Worm (Caenorhabditis elegans) whole organism, mixed stage, embryonic: ENCODE measurements around the gene hhat-2.
A peak's percentile ranks its signal among the peaks of the same experiment; 100 is the strongest.

Experiments
- blmp-1 ChIP-seq: fragments of 150-350 bp; optimal IDR thresholded peaks from 2 replicates; lab custom pipeline; 2014; ENCODE audit warnings: missing biosample characterization, missing genetic modification characterization
- ceh-39 ChIP-seq: fragments of 150-350 bp; optimal IDR thresholded peaks from 2 replicates; lab custom pipeline; 2014; ENCODE audit warnings: missing biosample characterization, missing genetic modification characterization
- ceh-43 ChIP-seq: fragments of 200-800 bp; sonication (Bioruptor generic); optimal IDR thresholded peaks from 2 replicates; lab custom pipeline; 2018; ENCODE audit warnings: mild to moderate bottlenecking, missing genetic modification characterization, moderate library complexity, missing compliant biosample characterization
- ces-1 ChIP-seq: fragments of 150-350 bp; optimal IDR thresholded peaks from 2 replicates; lab custom pipeline; 2014; ENCODE audit warnings: missing biosample characterization, missing genetic modification reagents, missing genetic modification characterization
- drap-1 ChIP-seq: fragments of 200-800 bp; sonication (Bioruptor generic); optimal IDR thresholded peaks from 3 replicates; lab custom pipeline; 2018; ENCODE audit warnings: mild to moderate bottlenecking, missing genetic modification characterization, missing compliant biosample characterization
- elt-1 ChIP-seq: sonication (generic microtip); optimal IDR thresholded peaks from 2 replicates; lab custom pipeline; 2017; ENCODE audit warnings: missing genetic modification characterization, mild to moderate bottlenecking, missing compliant biosample characterization, antibody characterized with exemption, moderate library complexity, borderline replicate concordance; ENCODE audit not compliant: insufficient read depth
- elt-3 ChIP-seq: fragments of 150-350 bp; optimal IDR thresholded peaks from 2 replicates; lab custom pipeline; 2014; ENCODE audit warnings: missing biosample characterization, missing genetic modification characterization
- flh-1 ChIP-seq: fragments of 200-800 bp; sonication (Bioruptor generic); optimal IDR thresholded peaks from 2 replicates; lab custom pipeline; 2018; ENCODE audit warnings: mild to moderate bottlenecking, missing genetic modification characterization, moderate library complexity, missing compliant biosample characterization
- ham-2 ChIP-seq: fragments of 200-800 bp; sonication (Bioruptor generic); optimal IDR thresholded peaks from 2 replicates; lab custom pipeline; 2018; ENCODE audit warnings: mild to moderate bottlenecking, missing genetic modification characterization, missing compliant biosample characterization
- hlh-1 ChIP-seq: fragments of 150-350 bp; optimal IDR thresholded peaks from 2 replicates; lab custom pipeline; 2014; ENCODE audit warnings: missing biosample characterization, missing genetic modification reagents, missing genetic modification characterization
- mep-1 ChIP-seq: fragments of 150-350 bp; optimal IDR thresholded peaks from 2 replicates; lab custom pipeline; 2017; ENCODE audit warnings: missing biosample characterization, missing genetic modification reagents, missing genetic modification characterization, inconsistent platforms
- nhr-12 ChIP-seq: fragments of 150-350 bp; optimal IDR thresholded peaks from 2 replicates; lab custom pipeline; 2014; ENCODE audit warnings: missing biosample characterization, missing genetic modification characterization
- nhr-2 ChIP-seq: fragments of 150-350 bp; optimal IDR thresholded peaks from 2 replicates; lab custom pipeline; 2014; ENCODE audit warnings: missing biosample characterization, missing genetic modification characterization
- nhr-237 ChIP-seq: fragments of 150-350 bp; optimal IDR thresholded peaks from 2 replicates; lab custom pipeline; 2014; ENCODE audit warnings: missing biosample characterization, missing genetic modification characterization
- nhr-28 ChIP-seq: fragments of 150-350 bp; optimal IDR thresholded peaks from 2 replicates; lab custom pipeline; 2014; ENCODE audit warnings: missing biosample characterization, missing genetic modification characterization
- nhr-76 ChIP-seq: sonication (generic microtip); optimal IDR thresholded peaks from 2 replicates; lab custom pipeline; 2017; ENCODE audit warnings: missing biosample characterization, missing genetic modification characterization
- pha-4 ChIP-seq: fragments of 150-350 bp; optimal IDR thresholded peaks from 2 replicates; lab custom pipeline; 2018; ENCODE audit warnings: missing biosample characterization, missing genetic modification reagents, missing genetic modification characterization
- sem-2 ChIP-seq: fragments of 200-800 bp; sonication (Bioruptor generic); optimal IDR thresholded peaks from 2 replicates; lab custom pipeline; 2018; ENCODE audit warnings: mild to moderate bottlenecking, missing genetic modification characterization, missing compliant biosample characterization
- sptf-1 ChIP-seq: sonication (generic microtip); optimal IDR thresholded peaks from 2 replicates; lab custom pipeline; 2017; ENCODE audit warnings: mild to moderate bottlenecking, missing genetic modification characterization, moderate library complexity, missing compliant biosample characterization
- tbx-8 ChIP-seq: fragments of 200-800 bp; sonication (Bioruptor generic); optimal IDR thresholded peaks from 2 replicates; lab custom pipeline; 2018; ENCODE audit warnings: mild to moderate bottlenecking, missing genetic modification characterization, moderate library complexity, missing compliant biosample characterization
- unc-120 ChIP-seq: sonication (generic microtip); optimal IDR thresholded peaks from 2 replicates; lab custom pipeline; 2017; ENCODE audit warnings: missing genetic modification characterization, missing compliant biosample characterization; ENCODE audit not compliant: poor library complexity, severe bottlenecking
- unc-62 ChIP-seq: fragments of 150-350 bp; optimal IDR thresholded peaks from 2 replicates; lab custom pipeline; 2014; ENCODE audit warnings: missing biosample characterization, missing genetic modification reagents, missing genetic modification characterization
- zip-8 ChIP-seq: fragments of 150-350 bp; optimal IDR thresholded peaks from 2 replicates; lab custom pipeline; 2014; ENCODE audit warnings: missing biosample characterization, missing genetic modification characterization
- ztf-11 ChIP-seq: fragments of 150-350 bp; optimal IDR thresholded peaks from 2 replicates; lab custom pipeline; 2014; ENCODE audit warnings: missing biosample characterization, missing genetic modification characterization

Gene hhat-2

DNA sequence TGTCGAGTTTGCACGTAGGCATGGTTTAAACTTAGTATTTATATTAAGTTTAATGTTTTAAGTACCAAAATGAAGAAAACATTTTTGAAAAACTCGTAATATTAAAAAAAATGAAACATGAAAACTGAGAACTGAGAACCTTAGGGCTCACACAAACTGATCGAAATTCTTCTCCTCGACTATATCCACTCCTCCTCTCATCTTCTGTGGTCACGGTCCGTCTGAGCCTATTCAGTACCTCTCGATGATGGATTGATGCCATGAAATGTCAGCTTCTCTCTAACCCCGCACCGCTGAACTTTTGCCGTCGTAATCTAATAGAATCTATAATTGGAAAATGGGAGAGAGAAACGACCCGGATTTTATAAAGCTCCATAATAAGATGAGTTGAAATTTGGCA, 44.4 kb downstream of the hhat-2 start, which contains the start of gene nlp-56:
nlp-56 (minus strand) TSS at position 257 of the 400 bp plus-strand sequence.
- TF ChIP-seq nhr-76 (tag; lab: Kevin White, UChicago), result no peak
- peak; percentile 37 for TF ChIP-seq ces-1

DNA sequence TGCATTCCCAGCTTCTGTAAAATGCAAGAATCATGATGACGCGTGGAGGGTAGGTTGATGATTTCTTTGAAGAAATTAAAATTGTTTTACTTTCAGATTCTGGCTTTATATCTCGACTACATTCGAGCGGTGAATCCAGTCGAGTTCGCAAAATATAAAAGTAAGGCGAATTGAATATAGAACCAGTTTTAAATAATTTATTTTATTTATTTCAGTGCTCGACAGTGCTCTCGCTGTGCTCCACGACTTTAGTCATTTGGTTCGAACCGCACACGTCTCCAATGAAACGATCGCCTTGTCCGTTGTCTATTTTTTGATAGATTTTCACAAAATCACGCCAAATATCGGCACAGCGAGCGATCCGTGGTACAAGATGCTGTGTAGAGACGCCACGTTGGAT, 46.7 kb downstream of the hhat-2 start, which contains the start of gene Y57G11C.1130:
Y57G11C.1130 (plus strand) TSS at position 301 of the 400 bp plus-strand sequence.
- no peak for TF ChIP-seq nhr-28 (tag; lab: Kevin White, UChicago)
- no peak for TF ChIP-seq tbx-8 (GFP tag; lab: Kevin White, UChicago)
- TF ChIP-seq flh-1, result no peak
- TF ChIP-seq nhr-237 (tag; lab: Kevin White, UChicago), result no peak
- TF ChIP-seq ces-1, result no peak
- TF ChIP-seq unc-62 (GFP tag; lab: Kevin White, UChicago), result no peak
- TF ChIP-seq ham-2 (GFP tag; lab: Kevin White, UChicago), result no peak
- no peak for TF ChIP-seq elt-1 (tag; lab: Kevin White, UChicago)

DNA sequence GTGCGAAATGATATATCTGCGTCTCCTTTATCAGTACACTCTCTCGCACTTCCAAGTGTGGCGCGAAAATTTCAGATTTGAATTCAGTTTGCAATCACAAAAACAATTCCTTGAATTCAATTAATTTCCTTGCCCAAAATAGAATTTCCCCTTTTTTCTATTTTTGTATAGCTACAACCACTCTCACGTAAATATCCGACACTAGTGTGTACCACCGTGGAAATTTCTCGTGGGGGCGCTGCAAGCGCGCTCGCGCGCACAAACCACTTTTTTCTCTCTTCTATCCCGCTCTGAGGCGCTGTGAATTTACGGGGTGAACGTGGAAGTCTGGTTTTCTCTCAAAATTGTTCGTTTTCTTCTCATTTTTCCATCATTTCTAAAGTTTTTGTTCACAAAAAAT, 47.4 kb downstream of the hhat-2 start, which contains the start of gene Y57G11C.8:
Y57G11C.8 (plus strand) TSS at position 301 of the 400 bp plus-strand sequence.
- no peak for TF ChIP-seq elt-3 (tag; lab: Kevin White, UChicago)
- TF ChIP-seq unc-62 (GFP tag; lab: Kevin White, UChicago), result no peak
- no peak for TF ChIP-seq ces-1
- TF ChIP-seq ceh-43 (GFP tag; lab: Kevin White, UChicago), result no peak
- TF ChIP-seq sptf-1 (tag; lab: Kevin White, UChicago), result no peak
- no peak for TF ChIP-seq zip-8 (tag; lab: Kevin White, UChicago)
- no peak for TF ChIP-seq nhr-2 (tag; lab: Kevin White, UChicago)
- no peak for TF ChIP-seq flh-1
- TF ChIP-seq ceh-39, result no peak
- TF ChIP-seq ztf-11 (tag; lab: Kevin White, UChicago), result no peak
- no peak for TF ChIP-seq hlh-1 (tag; lab: Kevin White, UChicago)
- no peak for TF ChIP-seq blmp-1 (tag; lab: Kevin White, UChicago)
- TF ChIP-seq unc-120 (tag; lab: Kevin White, UChicago), result no peak
- no peak for TF ChIP-seq mep-1 (tag; lab: Kevin White, UChicago)
- TF ChIP-seq drap-1 (GFP tag; lab: Kevin White, UChicago), result no peak
- no peak for TF ChIP-seq pha-4
- no peak for TF ChIP-seq tbx-8 (GFP tag; lab: Kevin White, UChicago)
- no peak for TF ChIP-seq nhr-12 (tag; lab: Kevin White, UChicago)
- no peak for TF ChIP-seq sem-2 (GFP tag; lab: Kevin White, UChicago)
- no peak for TF ChIP-seq nhr-237 (tag; lab: Kevin White, UChicago)
